Fruit fly (Drosophila melanogaster): Measurements from ENCODE around the gene Akap200.

- TF ChIP-seq EcR (GFP tag; optimal IDR thresholded peaks at IDR 0.05) (no peak), Dll (optimal IDR thresholded peaks at IDR 0.05) (no peak), usp (GFP tag; optimal IDR thresholded peaks at IDR 0.05) (no peak), CG8478 (optimal IDR thresholded peaks at IDR 0.05) (no peak), pan (optimal IDR thresholded peaks at IDR 0.05) (no peak)
Observed at dm6 chr2L:8384108-8384601, 31.3 kb upstream of the Akap200 start, which contains the start of the genes Dad1 and CG13384.
